Fruit fly (Drosophila melanogaster): Measurements from ENCODE around the gene Gbeta5.
A peak's percentile ranks its signal among the peaks of the same experiment; 100 is the strongest.

Gene Gbeta5

DNA sequence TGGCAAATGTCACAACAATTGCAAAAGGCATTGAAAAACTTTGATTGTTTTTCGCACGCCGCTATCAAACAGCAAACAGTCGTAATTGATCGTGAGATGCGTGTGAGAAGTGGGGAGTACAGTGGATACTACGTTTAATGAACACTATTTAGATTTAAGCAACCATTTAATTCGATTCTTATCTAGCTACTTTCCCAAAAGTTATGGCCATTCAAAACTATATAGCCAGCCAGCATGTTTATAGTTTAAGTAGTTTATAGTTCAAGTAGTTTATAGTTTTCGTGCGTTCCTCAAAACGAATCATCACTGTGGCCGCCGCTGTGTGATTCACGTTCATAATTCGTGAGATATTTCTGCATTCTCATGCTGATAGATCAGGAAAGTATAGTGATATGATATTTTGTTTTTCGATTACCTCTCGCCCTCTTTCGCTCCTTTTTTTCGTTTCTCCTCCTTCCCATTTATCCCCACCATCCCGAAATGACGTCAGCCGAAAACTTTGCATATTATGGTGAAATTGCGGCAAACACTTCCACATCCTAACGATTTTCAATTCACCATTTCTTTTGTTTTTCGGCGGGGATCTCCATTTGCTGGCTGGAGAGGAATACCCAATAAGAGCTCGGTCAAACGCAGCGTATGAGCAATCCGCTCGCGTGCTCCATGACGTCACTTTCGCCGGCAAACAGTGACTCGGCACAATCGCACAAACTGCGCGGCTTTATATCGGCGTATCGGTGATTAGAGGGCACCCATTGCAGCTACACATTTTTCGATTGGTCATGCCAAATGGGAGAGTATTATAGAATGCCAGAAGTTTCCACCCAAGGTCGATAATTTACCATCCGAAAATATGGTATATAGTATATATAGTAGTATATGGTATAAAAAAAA, 38.4 kb downstream of the Gbeta5 start (continued):
- TF ChIP-seq Dbx (GFP tag; IDR thresholded peaks at IDR 0.05) (peak; percentile 84), CG12155 (GFP tag; optimal IDR thresholded peaks at IDR 0.05) (peak; percentile 63), Dref (GFP tag; IDR thresholded peaks at IDR 0.05) (no peak), Dek (tag; optimal IDR thresholded peaks at IDR 0.05) (peak; percentile 79), tx (GFP tag; optimal IDR thresholded peaks at IDR 0.05) (peak; percentile 43), CG12659 (GFP tag; optimal IDR thresholded peaks at IDR 0.05) (peak; percentile 53), gce (GFP tag; IDR thresholded peaks at IDR 0.05) (no peak), sug (tag; optimal IDR thresholded peaks at IDR 0.05) (peak; percentile 20), pfk (GFP tag; optimal IDR thresholded peaks at IDR 0.05) (no peak), Rx (GFP tag; IDR thresholded peaks at IDR 0.05) (peak; percentile 47; the same call in 1 of the 2 replicates), Ptx1 (GFP tag; IDR thresholded peaks at IDR 0.05) (peak; percentile 67), CG13123 (GFP tag; optimal IDR thresholded peaks at IDR 0.05) (no peak), kni (GFP tag; optimal IDR thresholded peaks at IDR 0.05) (no peak), Oli (tag; optimal IDR thresholded peaks at IDR 0.05) (peak; percentile 41), CG11560 (tag; IDR thresholded peaks at IDR 0.05) (0 out of 3 replicates have a peak, but pooled peaks have one; percentile 40), rib (GFP tag; IDR thresholded peaks at IDR 0.05) (0 out of 2 replicates have a peak, but pooled peaks have one; percentile 52), CG7372 (GFP tag; IDR thresholded peaks at IDR 0.05) (peak; percentile 21; the same call in 1 of the 2 replicates), run (tag; optimal IDR thresholded peaks at IDR 0.05) (no peak), sima (GFP tag; optimal IDR thresholded peaks at IDR 0.05) (no peak), CG5245 (GFP tag; optimal IDR thresholded peaks at IDR 0.05) (no peak), CG10565 (GFP tag; optimal IDR thresholded peaks at IDR 0.05) (no peak), abd-A (tag; optimal IDR thresholded peaks at IDR 0.05) (no peak), HLHmδ (GFP tag; optimal IDR thresholded peaks at IDR 0.05) (no peak), tap (tag; optimal IDR thresholded peaks at IDR 0.05) (peak; percentile 30), nau (GFP tag; optimal IDR thresholded peaks at IDR 0.05) (no peak), CG10321 (GFP tag; IDR thresholded peaks at IDR 0.05) (no peak), gcm2 (GFP tag; optimal IDR thresholded peaks at IDR 0.05) (no peak), mld (GFP tag; IDR thresholded peaks at IDR 0.05; ENCODE audit: partially characterized antibody) (no peak), al (GFP tag; IDR thresholded peaks at IDR 0.05) (peak; percentile 63; the same call in 1 of the 2 replicates), vnd (GFP tag; IDR thresholded peaks at IDR 0.05; ENCODE audit: partially characterized antibody) (no peak), CG34376 (GFP tag; optimal IDR thresholded peaks at IDR 0.05) (peak; percentile 34), ATbp (GFP tag; optimal IDR thresholded peaks at IDR 0.05) (no peak), tll (GFP tag; optimal IDR thresholded peaks at IDR 0.05) (no peak), CG7786 (GFP tag; optimal IDR thresholded peaks at IDR 0.05) (peak; percentile 69), CG11456 (GFP tag; IDR thresholded peaks at IDR 0.05) (peak; percentile 72; the same call in 2 of the 3 replicates), CG1603 (tag; optimal IDR thresholded peaks at IDR 0.05) (peak; percentile 69), Eip74EF (GFP tag; optimal IDR thresholded peaks at IDR 0.05) (no peak), CG3995 (GFP tag; optimal IDR thresholded peaks at IDR 0.05) (peak; percentile 7), Pdp1 (GFP tag; optimal IDR thresholded peaks at IDR 0.05) (peak; percentile 22 to 30), CG7928 (GFP tag; optimal IDR thresholded peaks at IDR 0.05) (no peak), Hand (GFP tag; optimal IDR thresholded peaks at IDR 0.05) (peak; percentile 20), CG9797 (GFP tag; optimal IDR thresholded peaks at IDR 0.05) (no peak), sisA (GFP tag; IDR thresholded peaks at IDR 0.05) (peak; percentile 41; the same call in 1 of the 2 replicates), yki (optimal IDR thresholded peaks at IDR 0.05) (no peak), tna (GFP tag; IDR thresholded peaks at IDR 0.05; ENCODE audit: partially characterized antibody) (no peak), CG16779 (GFP tag; IDR thresholded peaks at IDR 0.05) (0 out of 2 replicates have a peak, but pooled peaks have one; percentile 32), shn (GFP tag; optimal IDR thresholded peaks at IDR 0.05) (peak; percentile 14), Elba2 (GFP tag; optimal IDR thresholded peaks at IDR 0.05) (no peak)

Data from whole organism, embryonic.